Fruit fly (Drosophila melanogaster) whole organism, embryonic: Measurements from ENCODE around the gene dbe.
A peak's percentile ranks its signal among the peaks of the same experiment; 100 is the strongest.

Experiments
- Abd-B ChIP-seq: fragments of 200-800 bp; sonication (Bioruptor generic); optimal IDR thresholded peaks from 2 replicates; lab custom pipeline; 2018; ENCODE audit warnings: missing biosample characterization, mild to moderate bottlenecking, missing genetic modification characterization, moderate library complexity
- Ada2b ChIP-seq: fragments of 200-800 bp; sonication (Bioruptor generic); IDR thresholded peaks from 2 replicates; pipeline ENCODE4 v1.3.6; 2022; ENCODE audit warnings: missing biosample characterization, missing genetic modification characterization
- Antp ChIP-seq: fragments of 200-800 bp; sonication (Bioruptor generic); optimal IDR thresholded peaks from 3 replicates; lab custom pipeline; 2016; ENCODE audit warnings: missing biosample characterization, missing genetic modification characterization
- Blimp-1 ChIP-seq: fragments of 200-800 bp; sonication (Bioruptor generic); optimal IDR thresholded peaks from 3 replicates; lab custom pipeline; 2018; ENCODE audit warnings: missing biosample characterization, missing genetic modification characterization, mild to moderate bottlenecking, moderate library complexity, missing genetic modification reagents
- CG10274 ChIP-seq: fragments of 200-800 bp; sonication (Bioruptor generic); optimal IDR thresholded peaks from 3 replicates; lab custom pipeline; 2017; ENCODE audit warnings: missing biosample characterization, mild to moderate bottlenecking, missing genetic modification characterization
- CG10543 ChIP-seq: fragments of 200-800 bp; sonication (Bioruptor generic); optimal IDR thresholded peaks from 3 replicates; lab custom pipeline; 2017; ENCODE audit warnings: missing biosample characterization, mild to moderate bottlenecking, missing genetic modification characterization, moderate library complexity
- CG11398 ChIP-seq: fragments of 200-800 bp; sonication (Bioruptor generic); optimal IDR thresholded peaks from 2 replicates; lab custom pipeline; 2016; ENCODE audit warnings: missing biosample characterization, missing genetic modification characterization
- CG12299 ChIP-seq: fragments of 200-800 bp; sonication (Bioruptor generic); optimal IDR thresholded peaks from 2 replicates; lab custom pipeline; 2018; ENCODE audit warnings: missing biosample characterization, mild to moderate bottlenecking, missing genetic modification characterization
- CG12391 ChIP-seq: fragments of 200-800 bp; sonication (Bioruptor generic); optimal IDR thresholded peaks from 3 replicates; lab custom pipeline; 2018; ENCODE audit warnings: missing biosample characterization, mild to moderate bottlenecking, missing genetic modification characterization, moderate library complexity
- CG13296 ChIP-seq: fragments of 200-800 bp; sonication (Bioruptor generic); optimal IDR thresholded peaks from 3 replicates; lab custom pipeline; 2018; ENCODE audit warnings: missing biosample characterization, mild to moderate bottlenecking, missing genetic modification characterization
- CG17186 ChIP-seq: fragments of 200-800 bp; sonication (Bioruptor generic); optimal IDR thresholded peaks from 3 replicates; lab custom pipeline; 2017; ENCODE audit warnings: missing biosample characterization, missing genetic modification reagents, missing genetic modification characterization
- CG2712 ChIP-seq: fragments of 200-800 bp; optimal IDR thresholded peaks from 3 replicates; lab custom pipeline; 2019; ENCODE audit warnings: missing biosample characterization, mild to moderate bottlenecking, missing genetic modification characterization, moderate library complexity
- CG32532 ChIP-seq: fragments of 200-800 bp; sonication (Bioruptor generic); IDR thresholded peaks from 2 replicates; pipeline ENCODE4 v1.3.6; 2022; ENCODE audit warnings: missing biosample characterization, missing genetic modification characterization
- CG32772 ChIP-seq: fragments of 200-800 bp; sonication (Bioruptor generic); IDR thresholded peaks from 2 replicates; pipeline ENCODE4 v1.3.6; 2022; ENCODE audit warnings: missing biosample characterization, missing genetic modification characterization
- CG4328 ChIP-seq: fragments of 200-800 bp; sonication (Bioruptor generic); optimal IDR thresholded peaks from 3 replicates; lab custom pipeline; 2017; ENCODE audit warnings: missing biosample characterization, missing genetic modification reagents, missing genetic modification characterization
- CG5953 ChIP-seq: fragments of 200-800 bp; sonication (Bioruptor generic); IDR thresholded peaks from 2 replicates; pipeline ENCODE4 v1.3.6; 2022; ENCODE audit warnings: missing biosample characterization, missing genetic modification characterization
- CG6654 ChIP-seq: fragments of 200-800 bp; sonication (Bioruptor generic); optimal IDR thresholded peaks from 2 replicates; lab custom pipeline; 2017; ENCODE audit warnings: missing biosample characterization, mild to moderate bottlenecking, missing genetic modification characterization
- CG6791 ChIP-seq: fragments of 200-800 bp; sonication (Bioruptor generic); IDR thresholded peaks from 3 replicates; pipeline ENCODE4 v1.3.6; 2022; ENCODE audit warnings: missing biosample characterization, missing genetic modification characterization; ENCODE audit not compliant: partially characterized antibody
- CG6854 ChIP-seq: fragments of 200-800 bp; sonication (Bioruptor generic); optimal IDR thresholded peaks from 3 replicates; lab custom pipeline; 2017; ENCODE audit warnings: missing biosample characterization, mild to moderate bottlenecking, missing genetic modification characterization
- CG7271 ChIP-seq: fragments of 200-800 bp; sonication (Bioruptor generic); optimal IDR thresholded peaks from 2 replicates; lab custom pipeline; 2018; ENCODE audit warnings: missing biosample characterization, mild to moderate bottlenecking, missing genetic modification characterization, moderate library complexity
- Ets65A ChIP-seq: fragments of 200-800 bp; sonication (Bioruptor generic); peaks from one replicate; lab custom pipeline; 2016; ENCODE audit warnings: missing biosample characterization, missing genetic modification characterization
- Gsc ChIP-seq: fragments of 200-800 bp; sonication (Bioruptor generic); IDR thresholded peaks from 2 replicates; pipeline ENCODE4 v1.3.6; 2022; ENCODE audit warnings: missing biosample characterization, missing genetic modification characterization
- HHEX ChIP-seq: fragments of 200-800 bp; sonication (Bioruptor generic); optimal IDR thresholded peaks from 3 replicates; lab custom pipeline; 2017; ENCODE audit warnings: missing biosample characterization, mild to moderate bottlenecking, missing genetic modification characterization, missing genetic modification reagents
- Hr3 ChIP-seq: fragments of 200-800 bp; sonication (Bioruptor generic); optimal IDR thresholded peaks from 3 replicates; lab custom pipeline; 2016; ENCODE audit warnings: missing biosample characterization, missing genetic modification characterization
- Hsf ChIP-seq: fragments of 200-800 bp; sonication (Bioruptor generic); optimal IDR thresholded peaks from 3 replicates; lab custom pipeline; 2016; ENCODE audit warnings: missing biosample characterization, missing genetic modification characterization
- Med ChIP-seq: fragments of 200-800 bp; sonication (Bioruptor generic); peaks from one replicate; lab custom pipeline; 2016; ENCODE audit warnings: missing biosample characterization, missing genetic modification characterization, mild to moderate bottlenecking, inconsistent platforms, moderate library complexity
- Nf-YB ChIP-seq: fragments of 200-800 bp; sonication (Bioruptor generic); optimal IDR thresholded peaks from 3 replicates; lab custom pipeline; 2019; ENCODE audit warnings: missing biosample characterization, mild to moderate bottlenecking, missing genetic modification characterization, moderate library complexity
- Ravus ChIP-seq: fragments of 200-800 bp; sonication (Bioruptor generic); IDR thresholded peaks from 2 replicates; pipeline ENCODE4 v1.3.6; 2022; ENCODE audit warnings: missing biosample characterization, missing genetic modification characterization
- Sox100B ChIP-seq: fragments of 200-800 bp; sonication (Bioruptor generic); optimal IDR thresholded peaks from 3 replicates; lab custom pipeline; 2018; ENCODE audit warnings: missing biosample characterization, mild to moderate bottlenecking, missing genetic modification characterization
- Spps ChIP-seq: fragments of 200-800 bp; sonication (Bioruptor generic); optimal IDR thresholded peaks from 2 replicates; lab custom pipeline; 2018; ENCODE audit warnings: missing biosample characterization, mild to moderate bottlenecking, missing genetic modification characterization
- Ssrp ChIP-seq: fragments of 200-800 bp; sonication (Bioruptor generic); optimal IDR thresholded peaks from 2 replicates; lab custom pipeline; 2018; ENCODE audit warnings: missing biosample characterization, mild to moderate bottlenecking, missing genetic modification characterization, moderate library complexity
- Xrp1 ChIP-seq: fragments of 200-800 bp; sonication (Bioruptor generic); IDR thresholded peaks from 2 replicates; pipeline ENCODE4 v1.3.6; 2022; ENCODE audit warnings: missing biosample characterization, missing genetic modification characterization
- YL-1 ChIP-seq: fragments of 200-800 bp; sonication (Bioruptor generic); optimal IDR thresholded peaks from 3 replicates; lab custom pipeline; 2017; ENCODE audit warnings: missing biosample characterization, mild to moderate bottlenecking, missing genetic modification characterization
- abd-A ChIP-seq: fragments of 200-800 bp; sonication (Bioruptor generic); optimal IDR thresholded peaks from 3 replicates; lab custom pipeline; 2019; ENCODE audit warnings: missing biosample characterization, mild to moderate bottlenecking, missing genetic modification characterization, moderate library complexity
- crp ChIP-seq, 2 experiments: fragments of 200-800 bp; sonication (Bioruptor generic); optimal IDR thresholded peaks; 2 replicates in 1 of 2; 3 replicates in 1 of 2; lab custom pipeline; 2017; ENCODE audit warnings: missing biosample characterization in 2 of 2, missing genetic modification characterization in 2 of 2, mild to moderate bottlenecking in 1 of 2, moderate library complexity in 1 of 2
- dan ChIP-seq: fragments of 200-800 bp; sonication (Bioruptor generic); IDR thresholded peaks from 2 replicates; pipeline ENCODE4 v1.3.6; 2022; ENCODE audit warnings: missing biosample characterization, missing genetic modification characterization
- en ChIP-seq: fragments of 200-800 bp; sonication (Bioruptor generic); optimal IDR thresholded peaks from 2 replicates; lab custom pipeline; 2016; ENCODE audit warnings: missing biosample characterization, missing genetic modification characterization
- eve ChIP-seq, 2 experiments: fragments of >200 bp; optimal IDR thresholded peaks; 2 replicates each; lab custom pipeline; 2017; ENCODE audit warnings: missing biosample characterization in 2 of 2, missing genetic modification characterization in 2 of 2
- ftz-f1 ChIP-seq: fragments of 200-800 bp; sonication (Bioruptor generic); optimal IDR thresholded peaks from 2 replicates; lab custom pipeline; 2016; ENCODE audit warnings: missing biosample characterization, missing genetic modification characterization
- hb ChIP-seq: fragments of 200-800 bp; sonication (Bioruptor generic); IDR thresholded peaks from 3 replicates; pipeline ENCODE4 v1.3.6; 2022; ENCODE audit warnings: missing biosample characterization, missing genetic modification characterization; ENCODE audit not compliant: partially characterized antibody
- ind ChIP-seq: fragments of 200-800 bp; sonication (Bioruptor generic); optimal IDR thresholded peaks from 3 replicates; lab custom pipeline; 2016; ENCODE audit warnings: missing biosample characterization, missing genetic modification characterization
- jigr1 ChIP-seq: fragments of 200-800 bp; sonication (Bioruptor generic); IDR thresholded peaks from 3 replicates; pipeline ENCODE4 v1.3.6; 2022; ENCODE audit warnings: missing biosample characterization, missing genetic modification characterization
- luna ChIP-seq: fragments of 200-800 bp; sonication (Bioruptor generic); optimal IDR thresholded peaks from 2 replicates; lab custom pipeline; 2016; ENCODE audit warnings: missing biosample characterization, missing genetic modification characterization
- oc ChIP-seq: fragments of 200-800 bp; sonication (Bioruptor generic); optimal IDR thresholded peaks from 2 replicates; lab custom pipeline; 2018; ENCODE audit warnings: missing biosample characterization, mild to moderate bottlenecking, missing genetic modification characterization, moderate library complexity
- pho ChIP-seq: fragments of 200-800 bp; sonication (Bioruptor generic); optimal IDR thresholded peaks from 2 replicates; lab custom pipeline; 2016; ENCODE audit warnings: missing biosample characterization, missing genetic modification characterization
- repo ChIP-seq: fragments of 200-800 bp; sonication (Bioruptor generic); optimal IDR thresholded peaks from 2 replicates; lab custom pipeline; 2016; ENCODE audit warnings: missing biosample characterization, missing genetic modification characterization
- row ChIP-seq: fragments of 200-800 bp; sonication (Bioruptor generic); IDR thresholded peaks from 3 replicates; pipeline ENCODE4 v1.3.6; 2022; ENCODE audit warnings: missing biosample characterization, missing genetic modification characterization
- tap ChIP-seq: fragments of 200-800 bp; optimal IDR thresholded peaks from 3 replicates; lab custom pipeline; 2019; ENCODE audit warnings: missing biosample characterization, mild to moderate bottlenecking, missing genetic modification characterization, moderate library complexity
- tin ChIP-seq: fragments of 200-800 bp; sonication (Bioruptor generic); optimal IDR thresholded peaks from 3 replicates; lab custom pipeline; 2016; ENCODE audit warnings: missing biosample characterization, missing genetic modification characterization
- vnd ChIP-seq: fragments of 200-800 bp; sonication (Bioruptor generic); IDR thresholded peaks from 3 replicates; pipeline ENCODE4 v1.3.6; 2022; ENCODE audit warnings: missing biosample characterization, missing genetic modification characterization; ENCODE audit not compliant: partially characterized antibody

The dbe gene

DNA sequence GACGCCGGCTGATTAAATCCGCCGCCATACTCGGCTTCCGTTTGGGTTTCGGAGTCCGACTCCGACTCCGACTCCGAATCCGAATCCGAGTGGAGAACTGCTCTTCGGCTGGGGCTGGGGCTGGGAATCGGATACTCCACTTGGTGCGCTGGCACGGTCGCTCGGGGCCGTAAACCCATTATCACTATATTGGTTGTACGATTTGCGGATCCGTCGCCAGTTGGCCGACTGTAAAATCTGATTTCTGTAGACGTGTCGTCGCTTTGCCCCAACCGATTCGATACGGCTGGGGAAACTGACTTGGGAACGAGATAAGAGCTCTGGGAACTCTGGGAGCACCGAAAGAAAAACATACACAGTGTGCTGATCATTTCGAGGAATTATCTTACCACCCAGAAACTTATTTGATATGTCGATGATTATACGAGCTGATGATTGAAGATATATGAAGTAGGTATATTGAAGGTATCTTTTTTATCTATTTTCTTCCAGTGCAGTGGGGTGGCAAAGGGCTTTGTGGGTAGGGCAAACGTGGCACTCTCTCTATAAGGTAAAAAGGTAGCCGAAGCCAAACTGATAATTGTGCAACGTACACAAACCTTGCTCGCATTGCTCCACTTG lies 11.7 kb downstream of the dbe start (continued):
- TF ChIP-seq jigr1 (GFP tag; lab: Robert Waterston, UW) (no peak), Sox100B (GFP tag; lab: Kevin White, UChicago) (peak; percentile 12), CG10543 (GFP tag; lab: Kevin White, UChicago) (no peak), CG32772 (peak; percentile 51; the same call in 1 of the 2 replicates), CG6791 (GFP tag; lab: Robert Waterston, UW) (no peak), Ravus (GFP tag; lab: Robert Waterston, UW) (no peak), ind (GFP tag; lab: Kevin White, UChicago) (peak; percentile 34), row (GFP tag; lab: Robert Waterston, UW) (peak; percentile 86), CG5953 (GFP tag; lab: Robert Waterston, UW) (peak; percentile 72), CG4328 (GFP tag; lab: Kevin White, UChicago) (no peak), CG32532 (GFP tag; lab: Robert Waterston, UW) (peak; percentile 13; the same call in 1 of the 2 replicates), Spps (tag; lab: Kevin White, UChicago) (no peak), oc (tag; lab: Kevin White, UChicago) (peak; percentile 42), CG12391 (peak; percentile 74), Gsc (no peak), ftz-f1 (GFP tag; lab: Kevin White, UChicago) (no peak), Ada2b (GFP tag; lab: Robert Waterston, UW) (no peak), Xrp1 (GFP tag; lab: Robert Waterston, UW) (peak; percentile 64; the same call in 1 of the 2 replicates), Antp (GFP tag; lab: Kevin White, UChicago) (peak; percentile 43), luna (GFP tag; lab: Kevin White, UChicago) (no peak), en (GFP tag; lab: Kevin White, UChicago) (peak; percentile 48), Blimp-1 (GFP tag; lab: Kevin White, UChicago) (peak; percentile 55), Abd-B (GFP tag; lab: Kevin White, UChicago) (no peak), CG2712 (tag; lab: Kevin White, UChicago) (peak; percentile 62), Med (peak; percentile 80), CG7271 (tag; lab: Kevin White, UChicago) (no peak), CG13296 (GFP tag; lab: Kevin White, UChicago) (no peak), Ssrp (tag; lab: Kevin White, UChicago) (peak; percentile 37), crp (GFP tag; optimal IDR thresholded peaks at IDR 0.05; lab: Kevin White, UChicago) (no peak), vnd (no peak), Ets65A (GFP tag; lab: Kevin White, UChicago) (peak; percentile 46), tap (peak; percentile 48), eve (GFP tag; optimal IDR thresholded peaks at IDR 0.05; lab: Kevin White, UChicago) (no peak), tin (GFP tag; lab: Kevin White, UChicago) (peak; percentile 23), Hsf (GFP tag; lab: Kevin White, UChicago) (peak; percentile 53), Hr3 (GFP tag; lab: Kevin White, UChicago) (peak; percentile 42), Nf-YB (GFP tag; lab: Kevin White, UChicago) (no peak), CG12299 (tag; lab: Kevin White, UChicago) (no peak), CG17186 (no peak), pho (GFP tag; lab: Kevin White, UChicago) (peak; percentile 21), repo (GFP tag; lab: Kevin White, UChicago) (no peak), hb (GFP tag; lab: Robert Waterston, UW) (no peak), CG11398 (GFP tag; lab: Kevin White, UChicago) (peak; percentile 9), dan (GFP tag; lab: Robert Waterston, UW) (no peak), abd-A (tag; lab: Kevin White, UChicago) (no peak), YL-1 (no peak), CG6854 (peak; percentile 16), CG10274 (GFP tag; lab: Kevin White, UChicago) (no peak), HHEX (GFP tag; lab: Kevin White, UChicago) (peak; percentile 30), CG6654 (GFP tag; lab: Kevin White, UChicago) (no peak)
